Fruit fly (Drosophila melanogaster): ENCODE data around the gene CG31546.

Gene CG31546

dm6 chr3R:5622985-5623630, 12.3 kb downstream of the CG31546 start (continued):
- TF ChIP-seq CG11695 (GFP tag; IDR thresholded peaks at IDR 0.05) (no peak), Hey (tag; optimal IDR thresholded peaks at IDR 0.05) (peak; percentile 81), da (GFP tag; optimal IDR thresholded peaks at IDR 0.05) (no peak), fd96Cb (tag; optimal IDR thresholded peaks at IDR 0.05) (peak; percentile 55), Bgb (GFP tag; IDR thresholded peaks at IDR 0.05; ENCODE audit: partially characterized antibody) (no peak), E2f1 (GFP tag; IDR thresholded peaks at IDR 0.05) (no peak), ATbp (GFP tag; optimal IDR thresholded peaks at IDR 0.05) (peak; percentile 93), CG11696 (GFP tag; IDR thresholded peaks at IDR 0.05) (no peak), Atf6 (GFP tag; IDR thresholded peaks at IDR 0.05) (no peak), sc (optimal IDR thresholded peaks at IDR 0.05) (no peak), sc (GFP tag; optimal IDR thresholded peaks at IDR 0.05) (peak; percentile 76), GATAe (GFP tag; conservative IDR thresholded peaks at IDR 0.05) (no peak), CG17568 (GFP tag; optimal IDR thresholded peaks at IDR 0.05) (peak; percentile 91), CG6854 (GFP tag; optimal IDR thresholded peaks at IDR 0.05) (no peak), CHES-1-like (GFP tag; optimal IDR thresholded peaks at IDR 0.05) (peak; percentile 74), z (GFP tag; IDR thresholded peaks at IDR 0.05) (no peak), Scr (GFP tag; IDR thresholded peaks at IDR 0.05; ENCODE audit: partially characterized antibody) (no peak), CG7928 (GFP tag; optimal IDR thresholded peaks at IDR 0.05) (no peak), CG3838 (GFP tag; optimal IDR thresholded peaks at IDR 0.05) (peak; percentile 64), CG31388 (GFP tag; optimal IDR thresholded peaks at IDR 0.05) (peak; percentile 40), cg (GFP tag; optimal IDR thresholded peaks at IDR 0.05) (peak; percentile 83), Ptx1 (GFP tag; IDR thresholded peaks at IDR 0.05) (no peak), gt (GFP tag; IDR thresholded peaks at IDR 0.05) (no peak), CG10979 (tag; optimal IDR thresholded peaks at IDR 0.05) (peak; percentile 46), Blimp-1 (GFP tag; optimal IDR thresholded peaks at IDR 0.05) (peak; percentile 70), Abd-B (GFP tag; optimal IDR thresholded peaks at IDR 0.05) (no peak), YL-1 (GFP tag; optimal IDR thresholded peaks at IDR 0.05) (peak; percentile 77), Trl (optimal IDR thresholded peaks at IDR 0.05) (no peak), Trl (GFP tag; optimal IDR thresholded peaks at IDR 0.05) (peak; percentile 85), CG12299 (tag; optimal IDR thresholded peaks at IDR 0.05) (peak; percentile 90), CG11723 (GFP tag; optimal IDR thresholded peaks at IDR 0.05) (peak; percentile 73), ewg (GFP tag; optimal IDR thresholded peaks at IDR 0.05) (peak; percentile 56), CG3726 (GFP tag; IDR thresholded peaks at IDR 0.05) (no peak), CG16779 (GFP tag; IDR thresholded peaks at IDR 0.05) (no peak), Dfd (GFP tag; optimal IDR thresholded peaks at IDR 0.05) (no peak), dmrt99B (tag; optimal IDR thresholded peaks at IDR 0.05) (peak; percentile 73), Eip74EF (GFP tag; optimal IDR thresholded peaks at IDR 0.05) (peak in 1 of 2 experiments; percentile 34), tio (GFP tag; optimal IDR thresholded peaks at IDR 0.05) (peak; percentile 26), sisA (GFP tag; IDR thresholded peaks at IDR 0.05) (no peak), CG15011 (GFP tag; optimal IDR thresholded peaks at IDR 0.05) (peak; percentile 64), Bteb2 (GFP tag; optimal IDR thresholded peaks at IDR 0.05) (peak; percentile 54), CG17802 (tag; optimal IDR thresholded peaks at IDR 0.05) (no peak), CG4328 (GFP tag; optimal IDR thresholded peaks at IDR 0.05) (peak; percentile 89), CG15601 (tag; optimal IDR thresholded peaks at IDR 0.05) (peak; percentile 87), jing (GFP tag; optimal IDR thresholded peaks at IDR 0.05) (no peak), CG9609 (GFP tag; optimal IDR thresholded peaks at IDR 0.05) (peak; percentile 29), tll (GFP tag; optimal IDR thresholded peaks at IDR 0.05) (peak in 1 of 2 experiments; percentile 49), CG16813 (GFP tag; IDR thresholded peaks at IDR 0.05; ENCODE audit: partially characterized antibody) (no peak), CG31224 (GFP tag; IDR thresholded peaks at IDR 0.05) (no peak), pb (GFP tag; optimal IDR thresholded peaks at IDR 0.05) (peak; percentile 72)
